Fruit fly (Drosophila melanogaster): ENCODE data around the gene CG13841.

CG13841 gene

dm6 chr3R:22753600-22753894 is 14.0 kb downstream of the CG13841 start (continued):
- TF ChIP-seq Hey (tag; optimal IDR thresholded peaks at IDR 0.05): no peak
- no peak for TF ChIP-seq Nf-YB (GFP tag; optimal IDR thresholded peaks at IDR 0.05)
- TF ChIP-seq CG4854 (GFP tag; optimal IDR thresholded peaks at IDR 0.05): no peak
- TF ChIP-seq ab (GFP tag; optimal IDR thresholded peaks at IDR 0.05): no peak
- no peak for TF ChIP-seq CG2129 (GFP tag; IDR thresholded peaks at IDR 0.05; ENCODE audit: partially characterized antibody)
- no peak for TF ChIP-seq lab (GFP tag; optimal IDR thresholded peaks at IDR 0.05)
- TF ChIP-seq CG12769 (tag; optimal IDR thresholded peaks at IDR 0.05): peak; percentile 27
- TF ChIP-seq CG9437 (GFP tag; optimal IDR thresholded peaks at IDR 0.05): no peak
- TF ChIP-seq CG10321 (GFP tag; IDR thresholded peaks at IDR 0.05): no peak
- TF ChIP-seq CG5953 (GFP tag; IDR thresholded peaks at IDR 0.05): 0 out of 2 replicates have a peak, but pooled peaks have one; percentile 14
- no peak for TF ChIP-seq Gug (GFP tag; IDR thresholded peaks at IDR 0.05)
- no peak; the same call in 1 of the 2 replicates for TF ChIP-seq vvl (GFP tag; IDR thresholded peaks at IDR 0.05)
- TF ChIP-seq kay (GFP tag; optimal IDR thresholded peaks at IDR 0.05): no peak
- no peak for TF ChIP-seq CG7745 (tag; optimal IDR thresholded peaks at IDR 0.05)
- TF ChIP-seq grn (GFP tag; optimal IDR thresholded peaks at IDR 0.05): peak; percentile 4
- no peak for TF ChIP-seq pfk (GFP tag; optimal IDR thresholded peaks at IDR 0.05)
- TF ChIP-seq ken (GFP tag; IDR thresholded peaks at IDR 0.05): no peak
- TF ChIP-seq CG9817 (tag; optimal IDR thresholded peaks at IDR 0.05): no peak
- TF ChIP-seq CG12071 (GFP tag; optimal IDR thresholded peaks at IDR 0.05): peak; percentile 27
- TF ChIP-seq onecut (GFP tag; IDR thresholded peaks at IDR 0.05): peak; percentile 72
- TF ChIP-seq abd-A (tag; optimal IDR thresholded peaks at IDR 0.05): peak; percentile 44
- no peak for TF ChIP-seq Camta (GFP tag; optimal IDR thresholded peaks at IDR 0.05)
- no peak for TF ChIP-seq hkb (optimal IDR thresholded peaks at IDR 0.05)
- no peak for TF ChIP-seq hkb (GFP tag; IDR thresholded peaks at IDR 0.05)
- TF ChIP-seq Bgb (GFP tag; IDR thresholded peaks at IDR 0.05; ENCODE audit: partially characterized antibody): no peak
- no peak for TF ChIP-seq tap (tag; optimal IDR thresholded peaks at IDR 0.05)
- TF ChIP-seq ftz-f1 (GFP tag; optimal IDR thresholded peaks at IDR 0.05): peak; percentile 1
- TF ChIP-seq jigr1 (GFP tag; IDR thresholded peaks at IDR 0.05): no peak
- TF ChIP-seq Dbx (GFP tag; IDR thresholded peaks at IDR 0.05): 0 out of 3 replicates have a peak, but pooled peaks have one; percentile 7
- 0 out of 3 replicates have a peak, but pooled peaks have one; percentile 65 for TF ChIP-seq CG2199 (GFP tag; IDR thresholded peaks at IDR 0.05)
- TF ChIP-seq sd (tag; optimal IDR thresholded peaks at IDR 0.05): peak; percentile 85
- TF ChIP-seq repo (GFP tag; optimal IDR thresholded peaks at IDR 0.05): no peak
- TF ChIP-seq nau (GFP tag; optimal IDR thresholded peaks at IDR 0.05): no peak
- peak; percentile 53 for TF ChIP-seq cwo (GFP tag; optimal IDR thresholded peaks at IDR 0.05)
- TF ChIP-seq esg (GFP tag; conservative IDR thresholded peaks at IDR 0.05): no peak
- TF ChIP-seq Hsf (GFP tag; optimal IDR thresholded peaks at IDR 0.05): no peak
- no peak for TF ChIP-seq dmrt99B (tag; optimal IDR thresholded peaks at IDR 0.05)
- no peak for TF ChIP-seq schlank (tag; optimal IDR thresholded peaks at IDR 0.05)
- no peak for TF ChIP-seq CrebB (tag; optimal IDR thresholded peaks at IDR 0.05)
- no peak for TF ChIP-seq prd (optimal IDR thresholded peaks at IDR 0.05)
- TF ChIP-seq prd (GFP tag; IDR thresholded peaks at IDR 0.05): no peak
- TF ChIP-seq Deaf1 (tag; optimal IDR thresholded peaks at IDR 0.05): peak; percentile 90
- TF ChIP-seq hbn (GFP tag; IDR thresholded peaks at IDR 0.05; ENCODE audit: partially characterized antibody): no peak
- TF ChIP-seq peb (GFP tag; IDR thresholded peaks at IDR 0.05): no peak
- TF ChIP-seq CG17829 (tag; optimal IDR thresholded peaks at IDR 0.05): no peak
- TF ChIP-seq disco-r (GFP tag; optimal IDR thresholded peaks at IDR 0.05): no peak
- TF ChIP-seq CG42726 (GFP tag; IDR thresholded peaks at IDR 0.05; ENCODE audit: partially characterized antibody): 0 out of 2 replicates have a peak, but pooled peaks have one; percentile 32
- TF ChIP-seq CG7987 (GFP tag; optimal IDR thresholded peaks at IDR 0.05): peak; percentile 52
- no peak for TF ChIP-seq tin (GFP tag; optimal IDR thresholded peaks at IDR 0.05)
- TF ChIP-seq Poxn (GFP tag; IDR thresholded peaks at IDR 0.05): no peak
